Worm (Caenorhabditis elegans) whole organism, dauer: ENCODE data around the gene npr-18.

Experiments
- unc-62 ChIP-seq: sonication (generic microtip); optimal IDR thresholded peaks from 2 replicates; lab custom pipeline; 2017; ENCODE audit warnings: missing biosample characterization, missing genetic modification reagents, missing genetic modification characterization

npr-18 gene

DNA sequence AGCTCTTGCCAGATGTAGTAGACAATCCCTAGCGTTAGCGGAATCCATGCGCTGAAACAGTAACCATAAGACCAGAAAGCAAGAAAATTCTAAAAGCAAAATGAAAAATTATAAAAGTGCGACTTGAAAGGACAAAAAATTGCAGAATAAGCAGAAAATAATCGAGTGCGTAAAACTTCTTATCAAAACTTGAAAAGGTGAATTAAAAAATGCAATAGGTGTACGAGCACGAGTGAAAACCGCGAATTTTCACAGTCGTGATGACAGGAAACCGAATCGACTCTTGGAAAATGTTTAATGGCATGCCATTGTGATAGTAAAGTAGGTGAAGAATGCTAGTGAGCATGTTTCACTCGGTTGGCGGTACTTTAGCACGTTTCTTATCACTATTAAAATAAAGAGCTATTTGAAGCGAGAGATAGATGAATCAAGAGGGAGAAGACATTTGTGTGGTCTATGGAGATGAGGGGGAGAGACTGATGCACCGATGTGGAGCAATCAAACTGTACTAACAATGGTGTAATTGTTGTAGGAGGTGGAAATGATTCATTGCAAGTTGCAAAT, 10.3 kb upstream of the npr-18 start, which contains the start of gene ifp-1:
ifp-1 (minus strand) TSS at position 51 of the 564 bp plus-strand sequence.
- TF ChIP-seq unc-62 = no peak

DNA sequence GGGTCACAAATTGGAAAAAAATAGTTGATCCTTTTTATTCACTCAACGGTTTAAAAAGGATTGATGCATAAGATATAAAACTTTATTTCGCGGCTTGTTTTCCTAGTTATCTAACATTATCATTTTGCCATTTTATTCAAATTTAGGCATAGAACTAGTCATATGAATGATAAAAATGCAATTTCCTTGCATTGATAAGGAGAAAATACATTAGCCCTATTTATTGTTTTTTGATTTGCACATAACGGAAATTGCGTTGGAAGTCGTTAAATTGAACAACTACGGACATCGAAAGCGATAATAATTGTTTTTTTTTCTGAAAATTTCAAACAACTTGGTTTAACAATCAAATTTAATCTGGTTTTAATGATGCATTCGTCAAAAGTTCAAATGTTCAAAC, 3.3 kb upstream of the npr-18 start:
- no peak for TF ChIP-seq unc-62

DNA sequence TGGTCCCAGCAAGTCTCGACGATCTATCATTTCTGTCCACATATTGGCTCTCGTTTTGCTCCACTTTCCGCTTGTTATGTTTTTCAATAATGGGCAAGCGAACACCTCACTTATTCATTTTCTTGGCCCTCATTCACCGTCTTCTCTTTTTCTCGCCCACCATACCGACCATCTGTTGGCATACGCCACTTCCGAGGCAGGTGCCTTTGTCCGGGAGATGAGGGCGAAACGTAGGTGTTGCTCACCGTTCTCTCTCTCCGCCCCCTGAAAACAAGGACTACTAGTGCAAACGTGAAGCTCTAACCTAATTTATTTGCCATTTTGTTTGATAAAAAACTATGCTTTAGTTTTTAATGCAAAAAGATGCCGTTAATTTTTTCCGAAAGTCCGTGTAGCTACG, 7.1 kb downstream of the npr-18 start:
- TF ChIP-seq unc-62 = no peak

DNA sequence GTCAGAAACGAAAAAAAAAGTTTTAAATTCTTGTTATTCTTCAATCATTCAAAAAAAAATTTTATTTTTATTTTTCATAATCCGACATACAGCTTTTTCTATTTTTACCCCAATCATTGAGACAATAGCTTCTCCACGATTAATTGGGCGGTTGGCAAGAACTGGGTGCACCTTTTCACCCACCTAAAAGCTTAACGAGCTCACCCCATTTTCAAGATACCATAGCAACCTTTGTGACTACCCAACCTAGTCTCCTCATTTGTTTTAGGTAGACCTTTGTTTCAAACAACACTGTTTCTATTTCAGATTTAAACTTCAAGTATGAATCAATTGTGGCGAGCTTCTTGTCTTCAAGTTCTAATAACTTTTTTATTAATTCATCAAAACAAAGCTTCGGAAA, 7.8 kb downstream of the npr-18 start, which contains the start of gene dyf-7:
dyf-7 (plus strand) TSS at position 301 of the 400 bp plus-strand sequence.
- TF ChIP-seq unc-62 = no peak

DNA sequence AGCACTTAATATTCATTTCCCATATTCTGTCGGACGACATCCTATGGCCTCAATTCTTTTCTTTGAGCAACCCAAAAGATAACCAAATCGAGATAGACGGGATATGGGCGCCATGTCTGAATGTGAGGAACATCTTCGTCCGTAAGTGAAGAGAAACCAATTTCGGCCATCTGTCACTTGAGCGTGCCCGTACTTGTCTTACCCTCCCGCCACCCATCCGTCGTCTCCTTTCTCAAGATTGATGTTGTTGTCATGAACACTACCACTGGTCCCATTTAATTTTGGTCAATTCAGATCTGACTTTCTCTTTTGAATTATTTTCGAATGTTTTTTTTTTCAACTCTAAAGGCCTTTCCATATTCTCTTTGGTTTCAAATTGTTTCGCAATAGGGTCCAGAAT, 12.2 kb downstream of the npr-18 start:
- no peak for TF ChIP-seq unc-62

DNA sequence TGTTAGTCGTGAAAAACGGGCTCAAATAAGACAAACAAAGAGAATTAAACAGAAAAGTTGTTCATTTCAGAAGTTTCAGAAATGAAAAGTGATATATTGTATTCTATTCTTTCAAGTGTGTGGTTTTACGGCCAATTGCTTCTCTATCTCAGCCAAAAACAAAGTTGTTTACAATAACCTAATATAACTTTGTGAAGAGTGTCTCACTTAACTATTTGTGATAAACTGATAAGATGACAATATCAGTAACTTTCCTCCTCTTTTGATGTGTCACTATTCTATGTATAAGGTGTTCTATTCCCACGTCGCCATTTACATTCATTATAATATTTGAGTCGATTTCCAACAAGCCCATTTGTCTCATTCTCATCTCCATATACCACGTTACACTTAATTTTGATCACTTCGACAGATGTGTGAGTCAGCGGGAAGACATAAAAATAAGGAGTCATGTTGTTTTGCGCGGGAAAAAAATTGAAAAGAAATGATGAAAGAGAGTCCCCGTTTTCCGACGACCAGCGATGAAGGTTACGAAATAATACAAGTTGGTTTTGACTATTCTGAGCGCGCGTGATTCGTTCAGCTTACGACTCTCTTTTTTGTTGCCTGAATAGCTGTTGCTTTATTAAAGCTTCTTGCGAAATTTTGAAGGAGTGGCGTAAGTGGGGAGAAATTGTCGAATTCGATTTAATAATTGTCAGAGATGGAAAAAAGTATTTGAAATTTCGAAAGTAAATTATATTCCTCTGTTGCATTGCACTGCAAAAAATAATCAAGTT, 14.9 kb downstream of the npr-18 start:
- no peak for TF ChIP-seq unc-62

DNA sequence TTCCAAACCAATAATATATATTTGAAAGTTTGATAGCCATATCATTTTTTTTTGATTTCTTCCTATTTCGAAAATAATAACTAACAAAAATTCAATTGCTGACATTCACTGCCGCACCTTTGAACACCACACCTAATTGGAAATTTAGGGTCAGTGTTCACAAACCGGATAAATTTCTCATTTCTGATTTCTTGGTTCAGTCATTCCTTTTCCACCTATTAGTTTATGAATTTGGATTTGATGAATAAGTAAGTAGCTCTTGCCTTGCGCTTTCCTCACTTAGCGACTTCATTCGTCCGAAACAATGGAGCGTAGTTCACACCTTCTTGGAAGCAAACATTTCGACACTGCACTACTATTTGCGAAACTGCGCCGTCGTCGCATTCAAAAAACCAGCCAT, 15.5 kb downstream of the npr-18 start, which contains the start of gene F15G9.1:
F15G9.1 (plus strand) TSS at position 301 of the 400 bp plus-strand sequence.
- no peak for TF ChIP-seq unc-62

DNA sequence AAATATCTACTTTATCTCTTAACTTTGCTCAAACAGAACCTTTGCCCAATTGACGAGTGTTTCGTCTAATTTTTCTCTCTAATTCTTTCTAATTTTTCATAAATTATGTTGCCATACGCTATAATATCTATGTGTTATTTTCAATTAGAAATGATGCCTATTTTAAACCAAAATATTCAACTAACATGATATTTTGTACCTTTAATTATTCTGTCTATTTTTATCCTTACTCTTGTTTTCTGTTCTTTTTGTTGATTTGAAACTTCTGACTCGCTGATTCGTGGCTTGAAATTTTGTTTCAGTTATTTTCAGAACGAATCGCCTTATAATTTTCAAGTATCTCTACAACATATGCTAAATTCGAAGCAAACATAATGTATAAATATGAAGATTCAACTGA, 18.9 kb downstream of the npr-18 start, which contains the start of gene F15G9.6:
F15G9.6 (plus strand) TSS at position 301 of the 400 bp plus-strand sequence.
- no peak for TF ChIP-seq unc-62

DNA sequence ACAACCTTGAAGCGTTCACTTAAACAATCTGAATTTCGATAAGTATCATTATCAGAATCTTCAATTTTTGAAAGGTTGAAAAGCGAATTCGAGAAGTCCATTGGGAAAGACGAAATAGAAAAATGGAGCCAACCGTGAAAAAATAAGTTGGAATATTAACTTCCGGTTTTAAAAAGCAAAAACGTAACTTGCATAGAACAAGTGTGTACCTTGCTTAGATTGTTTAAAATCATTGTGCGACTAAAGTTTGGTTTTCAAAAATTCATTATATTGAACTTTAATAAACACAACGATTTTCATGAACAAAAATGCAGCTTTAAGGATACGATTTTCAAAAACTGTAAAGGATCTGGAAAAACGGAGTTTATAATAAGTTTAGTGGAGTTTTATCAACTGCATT, 23.1 kb downstream of the npr-18 start, which contains the start of gene F15G9.2:
F15G9.2 (minus strand) TSS at position 101 of the 400 bp plus-strand sequence.
- no peak for TF ChIP-seq unc-62

DNA sequence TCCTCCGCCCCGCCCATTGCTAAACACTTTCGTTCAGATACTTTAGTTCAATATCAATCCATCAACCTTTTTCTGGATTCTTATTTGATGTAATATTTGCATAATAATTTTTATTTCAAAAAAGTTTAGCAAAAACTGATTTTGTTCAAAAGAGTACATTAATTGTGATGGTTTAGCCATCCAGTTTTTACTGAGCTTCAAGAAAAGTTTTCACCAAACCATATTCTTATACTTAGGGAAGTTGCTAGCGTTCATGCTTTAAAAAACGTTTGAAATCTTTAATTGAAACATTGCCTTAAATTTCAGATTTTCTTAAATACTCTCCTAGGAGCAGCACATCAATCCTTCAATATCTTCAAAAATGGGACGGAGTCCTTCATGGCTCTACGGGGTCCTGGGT, 26.7 kb downstream of the npr-18 start, which contains the start of gene him-4:
him-4 (plus strand) TSS at position 301 of the 400 bp plus-strand sequence.
- TF ChIP-seq unc-62 = no peak

DNA sequence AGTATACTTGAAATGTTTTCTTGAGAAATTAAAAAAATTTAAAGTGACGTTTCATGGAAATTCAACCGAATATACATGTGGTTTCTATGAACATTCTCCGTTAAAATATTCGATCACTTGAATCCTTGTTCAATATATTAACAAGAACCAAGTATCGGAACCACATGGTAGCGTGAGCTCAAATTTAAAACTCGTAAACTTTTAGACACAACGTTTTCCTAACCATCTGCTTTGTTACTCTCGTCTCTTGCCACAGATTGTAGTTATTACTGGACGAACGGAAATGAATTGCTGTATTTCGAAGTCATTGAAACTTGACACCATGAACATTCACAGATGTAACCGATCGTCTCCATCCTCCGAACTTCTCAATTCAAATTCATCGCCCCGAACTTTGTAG, 28.5 kb downstream of the npr-18 start:
- TF ChIP-seq unc-62 = no peak

DNA sequence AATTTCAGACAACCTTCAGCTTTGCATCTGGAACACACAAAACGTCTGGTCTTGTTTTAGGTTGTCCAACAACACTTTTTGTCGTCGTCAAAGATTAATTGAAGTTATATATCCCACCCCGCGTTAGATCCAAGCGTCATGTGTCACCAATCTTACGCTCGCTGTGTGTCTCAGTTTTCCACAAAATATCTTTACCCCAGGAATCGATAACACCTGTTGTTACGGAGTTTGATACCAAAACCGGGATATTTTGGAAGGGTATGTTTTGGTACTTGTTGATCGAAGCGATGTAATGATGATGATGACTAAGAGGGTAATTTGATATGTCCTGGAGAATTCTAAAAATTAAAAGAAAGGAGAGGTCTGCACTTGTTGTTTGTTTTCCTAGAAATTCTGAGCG, 44.9 kb downstream of the npr-18 start:
- TF ChIP-seq unc-62 = no peak

DNA sequence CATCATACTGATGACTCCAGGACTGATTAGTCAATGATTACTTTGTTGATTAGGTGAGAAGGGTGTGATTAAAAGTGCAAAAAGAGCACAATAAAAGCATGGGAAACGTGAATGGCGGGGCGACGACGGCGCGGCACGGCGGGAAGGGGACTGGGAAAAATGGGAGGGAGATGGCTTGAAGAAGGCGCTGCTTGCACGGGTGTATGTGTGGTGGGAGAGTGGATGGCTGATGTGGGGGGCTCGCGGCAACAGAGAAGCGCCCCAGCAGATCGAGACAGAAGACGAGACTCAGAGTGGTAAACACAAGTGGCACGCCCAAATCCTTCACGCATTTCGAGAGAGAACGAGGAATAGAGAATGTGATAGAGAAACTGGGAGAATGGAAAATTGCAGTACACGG, 47.2 kb downstream of the npr-18 start, which contains the start of gene F15G9.5:
F15G9.5 (minus strand) TSS at position 159 of the 400 bp plus-strand sequence.
- TF ChIP-seq unc-62 = no peak

DNA sequence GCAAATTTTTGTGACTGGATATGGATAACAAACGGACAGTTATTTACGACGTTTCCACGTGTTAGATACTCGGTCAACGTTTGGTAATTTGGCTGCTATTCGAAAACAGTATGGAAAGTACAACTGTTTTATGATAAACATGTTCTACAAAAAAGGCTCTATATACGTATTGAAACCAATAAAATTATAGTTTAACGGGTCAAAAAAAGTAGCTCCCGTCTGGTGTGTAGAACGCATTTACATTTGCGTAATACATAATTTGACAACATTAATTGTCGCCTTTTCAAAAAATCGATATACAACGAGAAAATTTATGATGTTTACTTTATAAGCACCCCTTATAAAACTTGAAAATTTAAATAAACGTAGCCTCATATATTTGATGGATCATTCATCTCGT, 51.5 kb downstream of the npr-18 start:
- no peak for TF ChIP-seq unc-62
